Worm (Caenorhabditis elegans): ENCODE results near the gene srh-76.
A peak's percentile ranks its signal among the peaks of the same experiment; 100 is the strongest.

srh-76 gene

ce11 chrV:5826592-5826991 lies 7.0 kb upstream of the srh-76 start, which contains the start of gene let-418:
let-418 (plus strand) TSS chrV:5826833.
- peak; percentile 80 for TF ChIP-seq aha-1 (tag)
- no peak for TF ChIP-seq nhr-41 (GFP tag; IDR thresholded peaks at IDR 0.05)

- TF ChIP-seq unc-62 (GFP tag; optimal IDR thresholded peaks at IDR 0.05 in 1 of 2) = peak in 1 of 2 experiments; percentile 95
- TF ChIP-seq unc-62 (tag; optimal IDR thresholded peaks at IDR 0.05) = no peak
- no peak for TF ChIP-seq dmd-9 (GFP tag; IDR thresholded peaks at IDR 0.05)
- TF ChIP-seq dmd-8 (GFP tag; IDR thresholded peaks at IDR 0.05) = no peak
- TF ChIP-seq hlh-30 (tag; optimal IDR thresholded peaks at IDR 0.05; ENCODE audit: insufficient read depth) = no peak
Measured at ce11 chrV:5831253-5831652, 2.4 kb upstream of the srh-76 start.

- TF ChIP-seq hlh-11 (tag; optimal IDR thresholded peaks at IDR 0.05) (peak; percentile 78), nhr-48 (tag; optimal IDR thresholded peaks at IDR 0.05) (peak; percentile 89), cey-2 (tag; optimal IDR thresholded peaks at IDR 0.05; ENCODE audit: borderline replicate concordance, insufficient read depth) (peak; percentile 77), mxl-3 (GFP tag; optimal IDR thresholded peaks at IDR 0.05) (peak; percentile 99), mdl-1 (tag; optimal IDR thresholded peaks at IDR 0.05) (peak in 1 of 2 experiments; percentile 75), dve-1 (tag; optimal IDR thresholded peaks at IDR 0.05; ENCODE audit: insufficient read depth) (peak; percentile 19), snpc-4 (tag; optimal IDR thresholded peaks at IDR 0.05) (no peak), nhr-77 (tag; optimal IDR thresholded peaks at IDR 0.05) (no peak), F44E2.7 (GFP tag; IDR thresholded peaks at IDR 0.05) (no peak), nhr-102 (tag; optimal IDR thresholded peaks at IDR 0.05) (peak; percentile 77), vab-7 (GFP tag; IDR thresholded peaks at IDR 0.05) (no peak), unc-62 (GFP tag; optimal IDR thresholded peaks at IDR 0.05 in 1 of 2) (peak in 1 of 2 experiments; percentile 99), unc-62 (tag; optimal IDR thresholded peaks at IDR 0.05) (no peak), dpl-1 (GFP tag; optimal IDR thresholded peaks at IDR 0.05) (peak; percentile 18), dmd-9 (GFP tag; IDR thresholded peaks at IDR 0.05) (no peak), Y48G9A.11 (GFP tag; IDR thresholded peaks at IDR 0.05) (no peak), nhr-11 (tag; optimal IDR thresholded peaks at IDR 0.05) (no peak), dmd-6 (GFP tag; IDR thresholded peaks at IDR 0.05) (peak; percentile 20; the same call in 1 of the 2 replicates), ama-1 (optimal IDR thresholded peaks at IDR 0.05) (peak; percentile 49), nhr-28 (tag; optimal IDR thresholded peaks at IDR 0.05) (peak; percentile 85), aha-1 (tag) (peak; percentile 99), tra-1 (GFP tag; IDR thresholded peaks at IDR 0.05) (peak; percentile 19; the same call in 1 of the 2 replicates), unc-130 (GFP tag; optimal IDR thresholded peaks at IDR 0.05) (no peak), ZK546.5 (tag; optimal IDR thresholded peaks at IDR 0.05) (no peak), ceh-20 (GFP tag; IDR thresholded peaks at IDR 0.05) (peak; percentile 63; the same call in 1 of the 2 replicates), zfp-2 (tag; optimal IDR thresholded peaks at IDR 0.05) (no peak)
Measured at ce11 chrV:5832799-5833198, 832 bp upstream of the srh-76 start.

- TF ChIP-seq dmd-6 (GFP tag; IDR thresholded peaks at IDR 0.05) (no peak), lin-13 (GFP tag; optimal IDR thresholded peaks at IDR 0.05) (peak; percentile 23), madf-5 (GFP tag; IDR thresholded peaks at IDR 0.05) (0 out of 4 replicates have a peak, but pooled peaks of 1 of the 2 experiments have one; percentile 1), zfp-3 (GFP tag; conservative IDR thresholded peaks at IDR 0.05) (peak; percentile 93), F49E8.2 (tag; optimal IDR thresholded peaks at IDR 0.05; ENCODE audit: borderline replicate concordance) (no peak), vab-7 (GFP tag; IDR thresholded peaks at IDR 0.05) (no peak)
Measured at ce11 chrV:5835397-5835796, 1.8 kb downstream of the srh-76 start.

ce11 chrV:5835979-5836615 lies 2.5 kb downstream of the srh-76 start:
- peak; percentile 43 for TF ChIP-seq mxl-3 (GFP tag; optimal IDR thresholded peaks at IDR 0.05)
- peak; percentile 17 for TF ChIP-seq gei-8 (GFP tag; optimal IDR thresholded peaks at IDR 0.05)
- TF ChIP-seq madf-5 (GFP tag; IDR thresholded peaks at IDR 0.05) = peak in 1 of 2 experiments; percentile 50; a peak in 1 of 4 replicates
- TF ChIP-seq lin-38 (GFP tag; IDR thresholded peaks at IDR 0.05) = peak; percentile 28; the same call in 1 of the 2 replicates
- 0 out of 2 replicates have a peak, but pooled peaks have one; percentile 5 for TF ChIP-seq mdt-29 (GFP tag; IDR thresholded peaks at IDR 0.05)
- no peak for TF ChIP-seq mdl-1 (tag; optimal IDR thresholded peaks at IDR 0.05)
- TF ChIP-seq spr-1 (tag; optimal IDR thresholded peaks at IDR 0.05) = no peak
- TF ChIP-seq pha-4 (GFP tag; IDR thresholded peaks at IDR 0.05) = 0 out of 2 replicates have a peak, but pooled peaks have one; percentile 10
- no peak for TF ChIP-seq pha-4 (tag; optimal IDR thresholded peaks at IDR 0.05)
- TF ChIP-seq tra-1 (GFP tag; IDR thresholded peaks at IDR 0.05) = no peak
- TF ChIP-seq Y48G9A.11 (GFP tag; IDR thresholded peaks at IDR 0.05) = 0 out of 2 replicates have a peak, but pooled peaks have one; percentile 23
- peak; percentile 42; the same call in 1 of the 2 replicates for TF ChIP-seq D1046.2 (GFP tag; IDR thresholded peaks at IDR 0.05)
- 0 out of 2 replicates have a peak, but pooled peaks have one; percentile 41 for TF ChIP-seq egl-43 (GFP tag; IDR thresholded peaks at IDR 0.05)
- peak; percentile 41; the same call in 1 of the 2 replicates for TF ChIP-seq T26A8.4 (GFP tag; IDR thresholded peaks at IDR 0.05)
